Fruit fly (Drosophila melanogaster) whole organism, wandering third instar larva: ENCODE results near the gene Ykt6.

ENCODE experiments used
- HLH106 ChIP-seq: fragments of 200-800 bp; optimal IDR thresholded peaks from 3 replicates; lab custom pipeline; 2019; ENCODE audit warnings: missing biosample characterization, mild to moderate bottlenecking, missing genetic modification characterization, moderate library complexity
- Hnf4 ChIP-seq: fragments of 200-800 bp; sonication (Bioruptor generic); optimal IDR thresholded peaks from 2 replicates; lab custom pipeline; 2016; ENCODE audit warnings: missing biosample characterization, mild to moderate bottlenecking, missing genetic modification characterization
- Hr78 ChIP-seq: fragments of >200 bp; optimal IDR thresholded peaks from 2 replicates; lab custom pipeline; 2017; ENCODE audit warnings: missing biosample characterization, missing genetic modification characterization
- Myc ChIP-seq: fragments of >200 bp; optimal IDR thresholded peaks from 2 replicates; lab custom pipeline; 2017
- Sp1 ChIP-seq: fragments of 200-800 bp; sonication (Bioruptor generic); optimal IDR thresholded peaks from 3 replicates; lab custom pipeline; 2019; ENCODE audit warnings: missing biosample characterization, mild to moderate bottlenecking, missing genetic modification characterization, moderate library complexity
- Vsx2 ChIP-seq: fragments of 200-300, 225-300 bp; sonication (Bioruptor generic); optimal IDR thresholded peaks from 2 replicates; lab custom pipeline; 2018; ENCODE audit warnings: missing biosample characterization, missing genetic modification characterization; ENCODE audit not compliant: partially characterized antibody
- dsf ChIP-seq: sonication (Bioruptor generic); optimal IDR thresholded peaks from 2 replicates; lab custom pipeline; 2016; ENCODE audit warnings: missing biosample characterization, missing genetic modification characterization, borderline replicate concordance

DNA sequence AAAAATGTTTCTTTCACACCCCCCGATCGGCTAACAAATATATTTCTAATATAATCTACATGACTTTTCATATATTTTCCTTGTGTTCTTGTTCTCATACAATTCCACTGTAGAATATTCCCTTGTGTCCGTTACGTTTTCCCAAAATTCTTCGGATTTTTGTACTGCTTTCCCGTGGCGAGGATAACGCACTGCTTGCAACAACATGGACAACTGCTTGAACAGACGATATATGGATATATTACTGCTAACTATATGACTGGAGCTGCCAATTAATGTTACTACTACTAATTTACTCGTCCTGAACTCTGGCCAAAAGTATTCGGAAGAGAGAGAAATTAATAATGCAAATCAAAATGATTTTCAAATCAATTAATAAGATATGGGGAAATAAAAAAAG, 4.7 kb downstream of the Ykt6 start:
- no peak for TF ChIP-seq Hnf4 (GFP tag; lab: Kevin White, UChicago)
- no peak for TF ChIP-seq Hr78 (GFP tag; lab: Kevin White, UChicago)
- TF ChIP-seq dsf (GFP tag; lab: Kevin White, UChicago), result no peak
- no peak for TF ChIP-seq Vsx2 (GFP tag; lab: Kevin White, UChicago)
- no peak for TF ChIP-seq Myc
- TF ChIP-seq HLH106 (tag; lab: Kevin White, UChicago), result no peak
- no peak for TF ChIP-seq Sp1
